Fruit fly (Drosophila melanogaster) whole organism, prepupa: ENCODE measurements around the gene kek5.

ENCODE experiments used
- CG10669 ChIP-seq: fragments of 200-800 bp; sonication (Bioruptor generic); optimal IDR thresholded peaks from 3 replicates; lab custom pipeline; 2018; ENCODE audit warnings: missing biosample characterization, mild to moderate bottlenecking, missing genetic modification characterization, moderate library complexity
- CG11762 ChIP-seq: fragments of 200-800 bp; sonication (Bioruptor generic); optimal IDR thresholded peaks from 3 replicates; lab custom pipeline; 2016; ENCODE audit warnings: missing biosample characterization, missing genetic modification characterization; ENCODE audit not compliant: insufficient read depth
- CG31627 ChIP-seq: fragments of 200-800 bp; sonication (Bioruptor generic); optimal IDR thresholded peaks from 3 replicates; lab custom pipeline; 2016; ENCODE audit warnings: missing biosample characterization, missing genetic modification characterization
- CG6854 ChIP-seq: fragments of 200-800 bp; sonication (Bioruptor generic); optimal IDR thresholded peaks from 2 replicates; lab custom pipeline; 2017; ENCODE audit warnings: missing biosample characterization, mild to moderate bottlenecking, missing genetic modification characterization
- Lpt ChIP-seq: fragments of 200-800 bp; sonication (Bioruptor generic); optimal IDR thresholded peaks from 3 replicates; lab custom pipeline; 2016; ENCODE audit warnings: missing biosample characterization, missing genetic modification characterization

- TF ChIP-seq CG11762 (GFP tag; lab: Kevin White, UChicago) (no peak), CG10669 (GFP tag; lab: Kevin White, UChicago) (no peak), CG31627 (GFP tag; lab: Kevin White, UChicago) (no peak), CG6854 (GFP tag; lab: Kevin White, UChicago) (peak; percentile 37), Lpt (no peak)
These were observed 132.1 kb downstream of the kek5 start for dm6 chrX:19485057-19485456.
